Fruit fly (Drosophila melanogaster) whole organism, embryonic: ENCODE measurements around the gene Pfdn2.

ENCODE experiments used
- Atf-2 ChIP-seq: fragments of 200-800 bp; sonication (Bioruptor generic); optimal IDR thresholded peaks from 2 replicates; lab custom pipeline; 2016; ENCODE audit warnings: missing biosample characterization, missing genetic modification characterization
- CG10274 ChIP-seq: fragments of 200-800 bp; sonication (Bioruptor generic); optimal IDR thresholded peaks from 3 replicates; lab custom pipeline; 2017; ENCODE audit warnings: missing biosample characterization, mild to moderate bottlenecking, missing genetic modification characterization
- CG10321 ChIP-seq: fragments of 200-800 bp; sonication (Bioruptor generic); IDR thresholded peaks from 2 replicates; pipeline ENCODE4 v1.3.6; 2022; ENCODE audit warnings: missing biosample characterization, missing genetic modification characterization
- CG10654 ChIP-seq: fragments of 200-800 bp; sonication (Bioruptor generic); optimal IDR thresholded peaks from 2 replicates; lab custom pipeline; 2016; ENCODE audit warnings: missing biosample characterization, missing genetic modification characterization
- CG10979 ChIP-seq: fragments of 200-800 bp; sonication (Bioruptor generic); optimal IDR thresholded peaks from 2 replicates; lab custom pipeline; 2018; ENCODE audit warnings: missing biosample characterization, mild to moderate bottlenecking, missing genetic modification characterization, moderate library complexity
- CG13775 ChIP-seq: fragments of 200-800 bp; sonication (Bioruptor generic); optimal IDR thresholded peaks from 3 replicates; lab custom pipeline; 2017; ENCODE audit warnings: missing biosample characterization, mild to moderate bottlenecking, missing genetic modification characterization
- CG15479 ChIP-seq: fragments of 200-800 bp; sonication (Bioruptor generic); optimal IDR thresholded peaks from 3 replicates; lab custom pipeline; 2019; ENCODE audit warnings: missing biosample characterization, mild to moderate bottlenecking, missing genetic modification characterization, moderate library complexity
- CG16815 ChIP-seq: fragments of 200-800 bp; sonication (Bioruptor generic); optimal IDR thresholded peaks from 3 replicates; lab custom pipeline; 2017; ENCODE audit warnings: missing biosample characterization, mild to moderate bottlenecking, missing genetic modification characterization
- CG18619 ChIP-seq: fragments of 200-800 bp; sonication (Bioruptor generic); optimal IDR thresholded peaks from 3 replicates; lab custom pipeline; 2017; ENCODE audit warnings: missing biosample characterization, mild to moderate bottlenecking, missing genetic modification characterization
- CG18764 ChIP-seq: fragments of 200-800 bp; sonication (Bioruptor generic); optimal IDR thresholded peaks from 3 replicates; lab custom pipeline; 2016; ENCODE audit warnings: missing biosample characterization, missing genetic modification characterization
- CG2116 ChIP-seq: fragments of 200-800 bp; sonication (Bioruptor generic); optimal IDR thresholded peaks from 3 replicates; lab custom pipeline; 2018; ENCODE audit warnings: missing biosample characterization, mild to moderate bottlenecking, missing genetic modification characterization
- CG2129 ChIP-seq: fragments of 200-800 bp; sonication (Bioruptor generic); IDR thresholded peaks from 2 replicates; pipeline ENCODE4 v1.3.6; 2022; ENCODE audit warnings: missing biosample characterization, missing genetic modification characterization; ENCODE audit not compliant: partially characterized antibody
- CG2712 ChIP-seq: fragments of 200-800 bp; optimal IDR thresholded peaks from 3 replicates; lab custom pipeline; 2019; ENCODE audit warnings: missing biosample characterization, mild to moderate bottlenecking, missing genetic modification characterization, moderate library complexity
- CG3726 ChIP-seq: fragments of 200-800 bp; sonication (Bioruptor generic); IDR thresholded peaks from 3 replicates; pipeline ENCODE4, ENCODE4 v1.3.6; 2022; ENCODE audit warnings: missing biosample characterization, missing genetic modification characterization
- CG4424 ChIP-seq: fragments of 200-800 bp; sonication (Bioruptor generic); optimal IDR thresholded peaks from 3 replicates; lab custom pipeline; 2016; ENCODE audit warnings: missing biosample characterization, missing genetic modification characterization
- CG4730 ChIP-seq: fragments of 200-800 bp; sonication (Bioruptor generic); IDR thresholded peaks from 2 replicates; pipeline ENCODE4 v1.3.6; 2022; ENCODE audit warnings: missing biosample characterization, missing genetic modification characterization
- CG6683 ChIP-seq: fragments of 200-800 bp; sonication (Bioruptor generic); optimal IDR thresholded peaks from 2 replicates; lab custom pipeline; 2017; ENCODE audit warnings: missing biosample characterization, mild to moderate bottlenecking, missing genetic modification characterization, missing genetic modification reagents
- CG8924 ChIP-seq: fragments of 200-800 bp; optimal IDR thresholded peaks from 3 replicates; lab custom pipeline; 2019; ENCODE audit warnings: missing biosample characterization, mild to moderate bottlenecking, missing genetic modification characterization, moderate library complexity
- Dad ChIP-seq: fragments of 200-800 bp; sonication (Bioruptor generic); optimal IDR thresholded peaks from 3 replicates; lab custom pipeline; 2016; ENCODE audit warnings: missing biosample characterization, missing genetic modification characterization
- Doc2 ChIP-seq: fragments of 200-800 bp; sonication (Bioruptor generic); IDR thresholded peaks from 2 replicates; pipeline ENCODE4 v1.3.6; 2022; ENCODE audit warnings: missing biosample characterization, missing genetic modification characterization
- Dp ChIP-seq: fragments of 200-800 bp; sonication (Bioruptor generic); optimal IDR thresholded peaks from 2 replicates; lab custom pipeline; 2018; ENCODE audit warnings: missing biosample characterization, mild to moderate bottlenecking, missing genetic modification characterization, moderate library complexity
- ERR ChIP-seq: fragments of 200-800 bp; sonication (Bioruptor generic); optimal IDR thresholded peaks from 2 replicates; lab custom pipeline; 2016; ENCODE audit warnings: missing biosample characterization, missing genetic modification characterization
- Fer3 ChIP-seq: fragments of 200-800 bp; sonication (Bioruptor generic); optimal IDR thresholded peaks from 2 replicates; lab custom pipeline; 2018; ENCODE audit warnings: missing biosample characterization, mild to moderate bottlenecking, missing genetic modification characterization, moderate library complexity
- H15 ChIP-seq: fragments of 200-800 bp; sonication (Bioruptor generic); IDR thresholded peaks from 3 replicates; pipeline ENCODE4 v1.3.6; 2022; ENCODE audit warnings: missing biosample characterization, missing genetic modification characterization
- HLH54F ChIP-seq: fragments of 200-800 bp; sonication (Bioruptor generic); optimal IDR thresholded peaks from 3 replicates; lab custom pipeline; 2016; ENCODE audit warnings: missing biosample characterization, missing genetic modification characterization
- Myb ChIP-seq: fragments of 200-800 bp; sonication (Bioruptor generic); optimal IDR thresholded peaks from 2 replicates; lab custom pipeline; 2016; ENCODE audit warnings: missing biosample characterization, missing genetic modification characterization
- NK7.1 ChIP-seq: fragments of 200-800 bp; sonication (Bioruptor generic); optimal IDR thresholded peaks from 3 replicates; lab custom pipeline; 2016; ENCODE audit warnings: missing biosample characterization, missing genetic modification characterization
- Optix ChIP-seq: fragments of 200-800 bp; sonication (Bioruptor generic); IDR thresholded peaks from 3 replicates; pipeline ENCODE4 v1.3.6; 2022; ENCODE audit warnings: missing biosample characterization, missing genetic modification characterization
- Xrp1 ChIP-seq: fragments of 200-800 bp; sonication (Bioruptor generic); IDR thresholded peaks from 2 replicates; pipeline ENCODE4 v1.3.6; 2022; ENCODE audit warnings: missing biosample characterization, missing genetic modification characterization
- ase ChIP-seq: fragments of 200-800 bp; sonication (Bioruptor generic); IDR thresholded peaks from 3 replicates; pipeline ENCODE4 v1.3.6; 2022; ENCODE audit warnings: missing biosample characterization, missing genetic modification characterization
- croc ChIP-seq: fragments of 200-800 bp; sonication (Bioruptor generic); conservative IDR thresholded peaks from 3 replicates; pipeline ENCODE4 v1.3.6; 2022; ENCODE audit warnings: missing biosample characterization, missing genetic modification characterization
- da ChIP-seq: fragments of 200-800 bp; sonication (Bioruptor generic); optimal IDR thresholded peaks from 2 replicates; lab custom pipeline; 2016; ENCODE audit warnings: missing biosample characterization, missing genetic modification characterization
- dm ChIP-seq: fragments of 200-800 bp; sonication (Bioruptor generic); optimal IDR thresholded peaks from 3 replicates; lab custom pipeline; 2016; ENCODE audit warnings: missing biosample characterization, missing genetic modification characterization
- esg ChIP-seq: fragments of 200-800 bp; sonication (Bioruptor generic); conservative IDR thresholded peaks from 2 replicates; pipeline ENCODE4 v1.3.6; 2022; ENCODE audit warnings: missing biosample characterization, missing genetic modification characterization
- fd102C ChIP-seq: fragments of 200-800 bp; sonication (Bioruptor generic); optimal IDR thresholded peaks from 2 replicates; lab custom pipeline; 2018; ENCODE audit warnings: missing biosample characterization, mild to moderate bottlenecking, missing genetic modification characterization, moderate library complexity
- fu2 ChIP-seq: fragments of 200-800 bp; sonication (Bioruptor generic); optimal IDR thresholded peaks from 2 replicates; lab custom pipeline; 2016; ENCODE audit warnings: missing biosample characterization, missing genetic modification characterization
- gsb-n ChIP-seq: fragments of 200-800 bp; sonication (Bioruptor generic); optimal IDR thresholded peaks from 3 replicates; lab custom pipeline; 2018; ENCODE audit warnings: missing biosample characterization, mild to moderate bottlenecking, missing genetic modification characterization
- lmd ChIP-seq: fragments of 200-800 bp; sonication (Bioruptor generic); IDR thresholded peaks from 2 replicates; pipeline ENCODE4 v1.3.6; 2022; ENCODE audit warnings: missing biosample characterization, missing genetic modification characterization
- mam ChIP-seq: fragments of 200-800 bp; sonication (Bioruptor generic); optimal IDR thresholded peaks from 3 replicates; lab custom pipeline; 2016; ENCODE audit warnings: missing biosample characterization, missing genetic modification characterization
- nerfin-1 ChIP-seq: fragments of 200-800 bp; sonication (Bioruptor generic); optimal IDR thresholded peaks from 3 replicates; lab custom pipeline; 2019; ENCODE audit warnings: missing biosample characterization, mild to moderate bottlenecking, missing genetic modification characterization, moderate library complexity
- nom ChIP-seq: fragments of 200-800 bp; sonication (Bioruptor generic); optimal IDR thresholded peaks from 2 replicates; lab custom pipeline; 2017; ENCODE audit warnings: missing biosample characterization, missing genetic modification characterization, mild to moderate bottlenecking, moderate library complexity, missing genetic modification reagents
- p53 ChIP-seq: fragments of 200-800 bp; sonication (Bioruptor generic); optimal IDR thresholded peaks from 2 replicates; lab custom pipeline; 2016; ENCODE audit warnings: missing biosample characterization, missing genetic modification characterization
- pb ChIP-seq: fragments of 200-800 bp; sonication (Bioruptor generic); optimal IDR thresholded peaks from 3 replicates; lab custom pipeline; 2016; ENCODE audit warnings: missing biosample characterization, missing genetic modification characterization
- pfk ChIP-seq: fragments of 200-800 bp; sonication (Bioruptor generic); optimal IDR thresholded peaks from 2 replicates; lab custom pipeline; 2018; ENCODE audit warnings: missing biosample characterization, mild to moderate bottlenecking, missing genetic modification characterization, moderate library complexity
- prd ChIP-seq, 3 experiments: fragments of >200 bp in 2 of 3; fragments of 200-800 bp in 1 of 3; sonication (Bioruptor generic) in 1 of 3; optimal IDR thresholded peaks in 2 of 3; IDR thresholded peaks in 1 of 3; 2 replicates in 2 of 3; 3 replicates in 1 of 3; pipeline versions ENCODE4 v1.3.6 to Lab custom; 2017 to 2022; ENCODE audit warnings: missing biosample characterization in 1 of 3, missing genetic modification characterization in 1 of 3
- rib ChIP-seq: fragments of 200-800 bp; sonication (Bioruptor generic); IDR thresholded peaks from 2 replicates; pipeline ENCODE4 v1.3.6; 2022; ENCODE audit warnings: missing biosample characterization, missing genetic modification characterization
- sens-2 ChIP-seq: fragments of 200-800 bp; sonication (Bioruptor generic); IDR thresholded peaks from 2 replicates; pipeline ENCODE4 v1.3.6; 2022; ENCODE audit warnings: missing biosample characterization, missing genetic modification characterization
- seq ChIP-seq: fragments of 200-800 bp; sonication (Bioruptor generic); IDR thresholded peaks from 2 replicates; pipeline ENCODE4 v1.3.6; 2022; ENCODE audit warnings: missing biosample characterization, missing genetic modification characterization
- tgo ChIP-seq: fragments of 200-800 bp; sonication (Bioruptor generic); IDR thresholded peaks from 3 replicates; pipeline ENCODE4 v1.3.6; 2022; ENCODE audit warnings: missing biosample characterization, missing genetic modification characterization
- vfl ChIP-seq: fragments of 200-800 bp; sonication (Bioruptor generic); optimal IDR thresholded peaks from 2 replicates; lab custom pipeline; 2016; ENCODE audit warnings: missing biosample characterization, missing genetic modification characterization
- z ChIP-seq: fragments of 200-800 bp; sonication (Bioruptor generic); IDR thresholded peaks from 3 replicates; pipeline ENCODE4 v1.3.6; 2022; ENCODE audit warnings: missing biosample characterization, missing genetic modification characterization

Pfdn2 gene

dm6 chr3L:11123088-11123487 lies 48.9 kb upstream of the Pfdn2 start, which contains the start of the genes Ufd1 and NaPi-III (continued):
- no peak for TF ChIP-seq CG18619 (GFP tag; lab: Kevin White, UChicago)
- TF ChIP-seq seq (GFP tag; lab: Robert Waterston, UW): no peak
- TF ChIP-seq gsb-n (tag; lab: Kevin White, UChicago): peak; percentile 9
- peak; percentile 10 for TF ChIP-seq pb (GFP tag; lab: Kevin White, UChicago)
- peak; percentile 56 for TF ChIP-seq mam (GFP tag; lab: Kevin White, UChicago)
- TF ChIP-seq CG2712 (tag; lab: Kevin White, UChicago): peak; percentile 56
- no peak for TF ChIP-seq rib (GFP tag; lab: Robert Waterston, UW)
- TF ChIP-seq CG16815: no peak
- TF ChIP-seq Dad: peak; percentile 59
- peak; percentile 38 for TF ChIP-seq vfl
- no peak for TF ChIP-seq CG4730 (GFP tag; lab: Robert Waterston, UW)
- peak; percentile 51 for TF ChIP-seq ERR (GFP tag; lab: Kevin White, UChicago)
- TF ChIP-seq CG2129 (GFP tag; lab: Robert Waterston, UW): peak; percentile 53
- peak; percentile 46 for TF ChIP-seq CG13775 (GFP tag; lab: Kevin White, UChicago)
- no peak for TF ChIP-seq croc
- TF ChIP-seq Xrp1: no peak
- TF ChIP-seq H15 (GFP tag; lab: Robert Waterston, UW): no peak
- TF ChIP-seq CG2116: peak; percentile 91
- no peak for TF ChIP-seq CG6683 (GFP tag; lab: Kevin White, UChicago)
- TF ChIP-seq CG10321: no peak
- peak; percentile 39 for TF ChIP-seq da (GFP tag; lab: Kevin White, UChicago)
- no peak for TF ChIP-seq nom
- TF ChIP-seq NK7.1 (GFP tag; lab: Kevin White, UChicago): no peak
- no peak for TF ChIP-seq tgo (GFP tag; lab: Robert Waterston, UW)

- TF ChIP-seq sens-2 (no peak), fd102C (GFP tag; lab: Kevin White, UChicago) (no peak), Dp (GFP tag; lab: Kevin White, UChicago) (peak; percentile 51), CG10979 (no peak), dm (peak; percentile 90), Doc2 (GFP tag; lab: Robert Waterston, UW) (no peak), Myb (peak; percentile 78), CG10274 (no peak), p53 (GFP tag; lab: Kevin White, UChicago) (no peak), esg (GFP tag; lab: Robert Waterston, UW) (no peak), CG10654 (GFP tag; lab: Kevin White, UChicago) (no peak), Atf-2 (GFP tag; lab: Kevin White, UChicago) (no peak), CG3726 (no peak), Fer3 (tag; lab: Kevin White, UChicago) (no peak), Optix (GFP tag; lab: Robert Waterston, UW) (no peak), CG8924 (peak; percentile 21), lmd (no peak), ase (GFP tag; lab: Robert Waterston, UW) (no peak), ERR (GFP tag; lab: Kevin White, UChicago) (peak; percentile 4), nerfin-1 (no peak), mam (GFP tag; lab: Kevin White, UChicago) (peak; percentile 21), CG18619 (GFP tag; lab: Kevin White, UChicago) (no peak), fu2 (no peak), CG4730 (GFP tag; lab: Robert Waterston, UW) (no peak), pfk (GFP tag; lab: Kevin White, UChicago) (no peak), z (no peak), CG15479 (GFP tag; lab: Kevin White, UChicago) (no peak), CG4424 (no peak), prd (optimal IDR thresholded peaks at IDR 0.05; lab: Kevin White, UChicago) (no peak), prd (GFP tag; IDR thresholded peaks at IDR 0.05; lab: Robert Waterston, UW) (no peak), CG18764 (GFP tag; lab: Kevin White, UChicago) (no peak), HLH54F (no peak)
Observed at dm6 chr3L:11120419-11120958, 46.3 kb upstream of the Pfdn2 start, which contains the start of the genes FoxK and mRpL2. TSS of gene FoxK (minus strand) at chr3L:11120783. TSS of gene mRpL2 (plus strand) at chr3L:11120847.
